Fruit fly (Drosophila melanogaster): ENCODE measurements around the gene GluProRS.

DNA sequence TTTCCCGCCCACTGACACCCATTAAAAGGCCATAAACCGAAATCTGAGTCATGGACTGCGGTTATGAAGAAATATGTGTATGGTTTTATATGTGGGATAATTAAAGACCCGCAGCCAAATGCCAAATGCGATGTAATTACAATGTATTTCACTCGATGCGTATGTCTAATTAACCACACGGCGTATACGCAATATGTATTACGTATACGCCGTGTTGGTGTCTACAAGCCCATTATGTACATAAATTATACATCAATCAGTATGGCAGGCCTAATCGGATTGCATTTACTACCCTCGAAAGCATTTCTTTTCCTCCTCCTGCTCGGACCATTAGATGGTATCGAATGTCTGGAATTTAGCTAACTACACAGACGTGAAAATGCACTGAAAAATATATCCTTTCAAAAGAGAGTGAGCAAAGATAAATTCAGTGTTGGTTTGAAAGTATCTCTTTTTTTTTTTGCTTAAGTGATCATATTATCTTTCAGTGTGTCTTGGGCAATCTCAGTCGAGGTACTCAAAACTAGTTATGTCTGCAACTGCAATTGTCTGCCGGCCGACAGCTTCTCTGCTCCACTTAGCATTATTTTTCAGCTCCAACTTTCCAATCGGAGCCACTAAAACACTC lies 47.8 kb downstream of the GluProRS start:
- no peak for TF ChIP-seq CG8478 (optimal IDR thresholded peaks at IDR 0.05)
- no peak for TF ChIP-seq CTCF (optimal IDR thresholded peaks at IDR 0.05)
